Worm (Caenorhabditis elegans) whole organism, L4/young adult: Measurements from ENCODE around the gene srj-32.

Experiments
- dao-5 ChIP-seq: sonication (generic microtip); optimal IDR thresholded peaks from 2 replicates; lab custom pipeline; 2016; ENCODE audit warnings: missing genotype, missing genetic modification characterization, moderate library complexity, missing compliant biosample characterization
- him-1 ChIP-seq: sonication (generic microtip); optimal IDR thresholded peaks from 2 replicates; lab custom pipeline; 2016; ENCODE audit warnings: missing genotype, missing genetic modification reagents, missing genetic modification characterization, missing compliant biosample characterization

DNA sequence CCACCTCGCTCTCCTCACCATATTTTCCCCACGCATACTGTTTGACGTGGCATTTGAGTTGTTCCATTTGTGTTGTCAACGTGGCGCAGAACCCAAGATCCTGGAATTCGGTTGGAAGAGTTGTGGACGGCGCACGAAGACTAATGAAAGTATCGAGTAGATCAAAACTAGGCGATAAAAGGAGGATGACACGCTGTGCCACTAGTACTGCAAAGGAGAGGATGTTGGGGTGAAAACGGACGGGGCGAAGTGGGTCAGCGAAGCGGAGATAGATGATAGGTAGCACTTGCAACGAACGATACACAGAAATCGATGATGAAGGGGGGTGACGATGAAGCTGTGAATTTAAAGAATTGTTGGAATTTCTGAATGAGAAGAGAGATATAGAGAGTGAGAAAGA is 50.2 kb downstream of the srj-32 start, which contains the start of gene C05C8.7:
- TF ChIP-seq him-1 (tag; lab: Kevin White, UChicago) (no peak), dao-5 (tag; lab: Kevin White, UChicago) (no peak)
